Worm (Caenorhabditis elegans) whole organism, L4 larva: ENCODE measurements around the gene Y6D1A.2.

Source experiments
- F37D6.2 ChIP-seq: sonication (generic microtip); optimal IDR thresholded peaks from 2 replicates; lab custom pipeline; 2016; ENCODE audit warnings: mild to moderate bottlenecking, missing genetic modification characterization, missing compliant biosample characterization
- R02D3.7 ChIP-seq: fragments of 150-350 bp; sonication (generic microtip); optimal IDR thresholded peaks from 3 replicates; lab custom pipeline; 2014; ENCODE audit warnings: missing biosample characterization, missing genetic modification characterization
- T20F7.1 ChIP-seq: fragments of 200-800 bp; sonication (Bioruptor generic); optimal IDR thresholded peaks from 2 replicates; lab custom pipeline; 2018; ENCODE audit warnings: mild to moderate bottlenecking, missing genetic modification characterization, missing compliant biosample characterization
- Y75B8A.6 ChIP-seq: fragments of 200-800 bp; sonication (Bioruptor generic); IDR thresholded peaks from 2 replicates; pipeline ENCODE4 v1.3.6; 2022; ENCODE audit warnings: missing genetic modification reagents, missing genetic modification characterization, missing compliant biosample characterization
- ZK337.2 ChIP-seq: fragments of 200-800 bp; sonication (Bioruptor generic); IDR thresholded peaks from 2 replicates; pipeline ENCODE4 v1.3.6; 2022; ENCODE audit warnings: missing genetic modification reagents, missing genetic modification characterization, missing compliant biosample characterization
- aha-1 ChIP-seq: fragments of 150-350 bp; peaks from one replicate; lab custom pipeline; 2014; ENCODE audit warnings: missing biosample characterization, missing genetic modification characterization
- aly-2 ChIP-seq: sonication (generic microtip); optimal IDR thresholded peaks from 2 replicates; lab custom pipeline; 2018; ENCODE audit warnings: missing biosample characterization, missing genetic modification characterization
- attf-4 ChIP-seq: sonication (generic microtip); optimal IDR thresholded peaks from 3 replicates; lab custom pipeline; 2017; ENCODE audit warnings: missing biosample characterization, missing genetic modification characterization
- ceh-44 ChIP-seq: fragments of 200-800 bp; sonication (Bioruptor generic); IDR thresholded peaks from 2 replicates; pipeline ENCODE4 v1.3.6; 2022; ENCODE audit warnings: missing genetic modification reagents, missing genetic modification characterization, missing compliant biosample characterization
- ceh-62 ChIP-seq: sonication (generic microtip); optimal IDR thresholded peaks from 2 replicates; lab custom pipeline; 2017; ENCODE audit warnings: missing biosample characterization, missing genetic modification characterization
- ceh-82 ChIP-seq: sonication (generic microtip); optimal IDR thresholded peaks from 2 replicates; lab custom pipeline; 2017; ENCODE audit warnings: missing biosample characterization, missing genetic modification characterization
- daf-16 ChIP-seq, 3 experiments: sonication (generic microtip); optimal IDR thresholded peaks; 2 replicates each; lab custom pipeline; 2016 to 2017; ENCODE audit warnings: missing genetic modification characterization in 3 of 3, missing genetic modification reagents in 3 of 3, mild to moderate bottlenecking in 2 of 3, missing compliant biosample characterization in 2 of 3, missing biosample characterization in 1 of 3, moderate library complexity in 1 of 3
- daf-19 ChIP-seq: fragments of 200-800 bp; sonication (Bioruptor generic); conservative IDR thresholded peaks from 2 replicates; pipeline ENCODE4 v1.3.6; 2022; ENCODE audit warnings: missing genetic modification characterization, missing compliant biosample characterization
- dmd-6 ChIP-seq: fragments of 200-800 bp; sonication (Bioruptor generic); IDR thresholded peaks from 2 replicates; pipeline ENCODE4 v1.3.6; 2022; ENCODE audit warnings: missing genetic modification reagents, missing genetic modification characterization, missing compliant biosample characterization
- dmd-8 ChIP-seq: fragments of 200-800 bp; sonication (Bioruptor generic); IDR thresholded peaks from 2 replicates; pipeline ENCODE4 v1.3.6; 2022; ENCODE audit warnings: missing genetic modification characterization, missing compliant biosample characterization
- dpl-1 ChIP-seq: fragments of 150-350 bp; optimal IDR thresholded peaks from 2 replicates; lab custom pipeline; 2014; ENCODE audit warnings: missing biosample characterization, missing genetic modification reagents, missing genetic modification characterization
- duxl-1 ChIP-seq: sonication (generic microtip); optimal IDR thresholded peaks from 2 replicates; lab custom pipeline; 2016; ENCODE audit warnings: mild to moderate bottlenecking, missing genetic modification characterization, moderate library complexity, missing compliant biosample characterization; ENCODE audit not compliant: poor library complexity
- dve-1 ChIP-seq: sonication (generic microtip); optimal IDR thresholded peaks from 2 replicates; lab custom pipeline; 2017; ENCODE audit warnings: antibody characterized with exemption, mild to moderate bottlenecking, missing genetic modification characterization, missing compliant biosample characterization; ENCODE audit not compliant: insufficient read depth
- egl-27 ChIP-seq: sonication (generic microtip); optimal IDR thresholded peaks from 3 replicates; lab custom pipeline; 2017; ENCODE audit warnings: missing biosample characterization, missing genetic modification reagents, missing genetic modification characterization
- egl-43 ChIP-seq: fragments of 200-800 bp; sonication (Bioruptor generic); IDR thresholded peaks from 2 replicates; pipeline ENCODE4 v1.3.6; 2022; ENCODE audit warnings: missing genetic modification reagents, missing genetic modification characterization, missing compliant biosample characterization
- fkh-10 ChIP-seq: fragments of 150-350 bp; optimal IDR thresholded peaks from 2 replicates; lab custom pipeline; 2014; ENCODE audit warnings: missing biosample characterization, missing genetic modification reagents, missing genetic modification characterization
- hif-1 ChIP-seq, 2 experiments: sonication (generic microtip); optimal IDR thresholded peaks; 2 replicates each; lab custom pipeline; 2016 to 2017; ENCODE audit warnings: missing compliant biosample characterization in 2 of 2, missing genetic modification characterization in 2 of 2, missing genetic modification reagents in 2 of 2, missing genotype in 2 of 2, mild to moderate bottlenecking in 1 of 2
- hlh-11 ChIP-seq: fragments of 200-800 bp; sonication (Bioruptor generic); optimal IDR thresholded peaks from 2 replicates; lab custom pipeline; 2018; ENCODE audit warnings: mild to moderate bottlenecking, missing genetic modification characterization, missing compliant biosample characterization
- hlh-30 ChIP-seq: sonication (generic microtip); optimal IDR thresholded peaks from 2 replicates; lab custom pipeline; 2017; ENCODE audit warnings: antibody characterized with exemption, mild to moderate bottlenecking, missing genetic modification characterization, missing compliant biosample characterization; ENCODE audit not compliant: insufficient read depth
- lim-7 ChIP-seq: fragments of 200-800 bp; sonication (Bioruptor generic); IDR thresholded peaks from 2 replicates; pipeline ENCODE4 v1.3.6; 2022; ENCODE audit warnings: missing genetic modification characterization, missing compliant biosample characterization
- lin-13 ChIP-seq: fragments of 150-350 bp; optimal IDR thresholded peaks from 2 replicates; lab custom pipeline; 2014; ENCODE audit warnings: missing biosample characterization, missing genetic modification reagents, missing genetic modification characterization
- madf-5 ChIP-seq, 2 experiments: fragments of 200-800 bp; sonication (Bioruptor generic); IDR thresholded peaks; 2 replicates each; pipeline ENCODE4 v1.3.6; 2022; ENCODE audit warnings: missing compliant biosample characterization in 2 of 2, missing genetic modification characterization in 2 of 2
- mdt-29 ChIP-seq: fragments of 200-800 bp; sonication (Bioruptor generic); IDR thresholded peaks from 2 replicates; pipeline ENCODE4 v1.3.6; 2022; ENCODE audit warnings: missing genetic modification reagents, missing genetic modification characterization, missing compliant biosample characterization
- mep-1 ChIP-seq: fragments of 150-350 bp; sonication (generic microtip); optimal IDR thresholded peaks from 3 replicates; lab custom pipeline; 2014; ENCODE audit warnings: missing biosample characterization, missing genetic modification characterization
- nhr-11 ChIP-seq: fragments of 150-350 bp; optimal IDR thresholded peaks from 2 replicates; lab custom pipeline; 2014; ENCODE audit warnings: missing biosample characterization, missing genetic modification characterization
- nhr-25 ChIP-seq: sonication (generic microtip); optimal IDR thresholded peaks from 2 replicates; lab custom pipeline; 2017; ENCODE audit warnings: missing genetic modification characterization, mild to moderate bottlenecking, missing compliant biosample characterization, antibody characterized with exemption, moderate library complexity, borderline replicate concordance; ENCODE audit not compliant: insufficient read depth
- nhr-28 ChIP-seq: fragments of 150-350 bp; optimal IDR thresholded peaks from 2 replicates; lab custom pipeline; 2014; ENCODE audit warnings: missing biosample characterization, missing genetic modification characterization
- nhr-42 ChIP-seq: fragments of 200-800 bp; sonication (Bioruptor generic); IDR thresholded peaks from 2 replicates; pipeline ENCODE4 v1.3.6; 2022; ENCODE audit warnings: missing genetic modification characterization, missing compliant biosample characterization
- nhr-48 ChIP-seq: sonication (generic microtip); optimal IDR thresholded peaks from 2 replicates; lab custom pipeline; 2016; ENCODE audit warnings: mild to moderate bottlenecking, missing genetic modification characterization, missing compliant biosample characterization
- php-3 ChIP-seq: fragments of 200-800 bp; sonication (Bioruptor generic); IDR thresholded peaks from 2 replicates; pipeline ENCODE4 v1.3.6; 2022; ENCODE audit warnings: missing genetic modification reagents, missing genetic modification characterization, missing compliant biosample characterization
- pqm-1 ChIP-seq: sonication (generic microtip); optimal IDR thresholded peaks from 2 replicates; lab custom pipeline; 2017; ENCODE audit warnings: missing biosample characterization, missing genetic modification characterization
- rbr-2 ChIP-seq: sonication (generic microtip); optimal IDR thresholded peaks from 2 replicates; lab custom pipeline; 2016; ENCODE audit warnings: missing genotype, missing genetic modification characterization, missing compliant biosample characterization
- sdz-12 ChIP-seq: fragments of 200-800 bp; sonication (Bioruptor generic); optimal IDR thresholded peaks from 2 replicates; lab custom pipeline; 2018; ENCODE audit warnings: mild to moderate bottlenecking, missing genetic modification characterization, missing compliant biosample characterization
- skn-1 ChIP-seq: fragments of 150-350 bp; optimal IDR thresholded peaks from 2 replicates; lab custom pipeline; 2014; ENCODE audit warnings: missing biosample characterization, missing genetic modification characterization
- snpc-1.2 ChIP-seq: fragments of 200-800 bp; sonication (Bioruptor generic); IDR thresholded peaks from 2 replicates; pipeline ENCODE4 v1.3.6; 2022; ENCODE audit warnings: missing genetic modification reagents, missing genetic modification characterization, missing compliant biosample characterization
- snpc-4 ChIP-seq: fragments of 150-350 bp; optimal IDR thresholded peaks from 2 replicates; lab custom pipeline; 2014; ENCODE audit warnings: missing biosample characterization, missing genetic modification characterization
- spr-3 ChIP-seq: fragments of 200-800 bp; sonication (Bioruptor generic); optimal IDR thresholded peaks from 2 replicates; lab custom pipeline; 2018; ENCODE audit warnings: mild to moderate bottlenecking, missing genetic modification characterization, missing compliant biosample characterization
- unc-130 ChIP-seq: sonication (generic microtip); optimal IDR thresholded peaks from 2 replicates; lab custom pipeline; 2016; ENCODE audit warnings: missing genetic modification reagents, missing genetic modification characterization, missing compliant biosample characterization
- unc-39 ChIP-seq: sonication (generic microtip); optimal IDR thresholded peaks from 2 replicates; lab custom pipeline; 2017; ENCODE audit warnings: missing biosample characterization, missing genetic modification characterization
- unc-62 ChIP-seq, 3 experiments: fragments of 150-350 bp in 1 of 3; sonication (generic microtip); optimal IDR thresholded peaks in 2 of 3; peaks in 1 of 3; 1 replicate in 1 of 3; 2 replicates in 2 of 3; lab custom pipeline; 2014 to 2017; ENCODE audit warnings: missing biosample characterization in 3 of 3, missing genetic modification characterization in 3 of 3, missing genetic modification reagents in 3 of 3, missing genotype in 1 of 3
- zag-1 ChIP-seq: fragments of 150-350 bp; optimal IDR thresholded peaks from 2 replicates; lab custom pipeline; 2014; ENCODE audit warnings: missing biosample characterization, missing genetic modification characterization
- zip-11 ChIP-seq: fragments of 200-800 bp; sonication (Bioruptor generic); IDR thresholded peaks from 2 replicates; pipeline ENCODE4 v1.3.6; 2022; ENCODE audit warnings: missing genetic modification characterization, missing compliant biosample characterization
- zip-2 ChIP-seq: fragments of 150-350 bp; optimal IDR thresholded peaks from 2 replicates; lab custom pipeline; 2014; ENCODE audit warnings: missing biosample characterization, missing genetic modification characterization
- ztf-11 ChIP-seq: fragments of 150-350 bp; optimal IDR thresholded peaks from 2 replicates; lab custom pipeline; 2014; ENCODE audit warnings: missing biosample characterization, missing genetic modification characterization
- ztf-7 ChIP-seq: fragments of 150-350 bp; optimal IDR thresholded peaks from 2 replicates; lab custom pipeline; 2014; ENCODE audit warnings: missing biosample characterization, missing genetic modification characterization

Y6D1A.2 gene

DNA sequence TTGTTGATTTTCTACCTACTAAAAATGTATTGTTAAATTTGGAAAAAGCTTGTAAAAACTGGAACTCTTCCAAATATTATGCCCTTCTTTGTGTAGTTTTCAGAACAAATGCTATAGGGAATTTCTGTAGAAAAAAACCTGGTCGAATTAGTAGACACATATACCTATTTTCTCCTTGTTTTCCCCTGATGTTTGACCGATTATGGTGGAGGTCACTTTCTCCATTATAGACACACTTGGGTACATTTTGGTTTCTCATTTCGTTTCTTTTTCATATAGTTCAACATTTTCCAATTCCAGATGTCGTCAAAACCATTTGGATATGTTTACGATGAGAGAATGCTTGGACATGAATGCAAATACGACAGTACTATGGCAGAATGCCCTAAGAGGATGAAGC is 21.0 kb downstream of the Y6D1A.2 start, which contains the start of gene hda-5:
Gene hda-5 (plus strand): TSS at position 301 of the 400 bp plus-strand sequence.
- TF ChIP-seq unc-62 (GFP tag; optimal IDR thresholded peaks at IDR 0.05 in 1 of 2; lab: Kevin White, UChicago) (peak in 1 of 2 experiments; percentile 11), unc-62 (tag; optimal IDR thresholded peaks at IDR 0.05; lab: Kevin White, UChicago) (no peak), ceh-62 (tag; lab: Kevin White, UChicago) (no peak)

DNA sequence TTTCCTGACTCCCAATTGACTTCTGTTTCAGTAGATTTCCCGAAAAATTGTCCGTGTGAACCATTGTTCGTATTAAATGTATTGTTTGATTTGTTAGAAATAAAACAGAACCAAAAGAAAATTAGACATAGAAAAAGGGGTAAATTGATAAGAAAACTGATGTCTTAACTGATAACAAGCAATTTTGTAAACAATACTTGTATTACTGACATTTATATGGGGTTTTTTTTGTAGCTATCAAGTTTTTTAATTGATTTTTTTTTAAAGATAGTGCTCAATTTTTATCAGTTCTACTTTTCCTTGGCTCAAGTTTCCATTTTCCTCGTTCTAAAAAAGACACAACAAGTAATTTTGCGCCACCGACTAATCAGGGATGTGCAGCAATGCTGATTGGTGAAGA is 22.5 kb downstream of the Y6D1A.2 start:
- TF ChIP-seq ztf-11 (tag; lab: Kevin White, UChicago) (no peak), R02D3.7 (tag; lab: Kevin White, UChicago) (no peak), Y75B8A.6 (no peak), nhr-11 (tag; lab: Kevin White, UChicago) (no peak), php-3 (GFP tag; lab: Robert Waterston, UW) (peak; percentile 76), dve-1 (tag; lab: Kevin White, UChicago) (peak; percentile 68), hlh-30 (tag; lab: Kevin White, UChicago) (no peak), nhr-48 (no peak), aly-2 (tag; lab: Kevin White, UChicago) (no peak), spr-3 (GFP tag; lab: Kevin White, UChicago) (no peak), egl-27 (tag; lab: Kevin White, UChicago) (no peak), dmd-8 (GFP tag; lab: Robert Waterston, UW) (no peak), ceh-44 (GFP tag; lab: Robert Waterston, UW) (no peak), hlh-11 (tag; lab: Kevin White, UChicago) (peak; percentile 52), skn-1 (tag; lab: Kevin White, UChicago) (no peak), F37D6.2 (tag; lab: Kevin White, UChicago) (no peak), ceh-82 (tag; lab: Kevin White, UChicago) (no peak), lin-13 (GFP tag; lab: Kevin White, UChicago) (no peak), snpc-1.2 (GFP tag; lab: Robert Waterston, UW) (no peak), daf-19 (GFP tag; lab: Robert Waterston, UW) (no peak), duxl-1 (no peak), attf-4 (no peak), nhr-42 (no peak), nhr-25 (tag; lab: Kevin White, UChicago) (no peak), nhr-28 (tag; lab: Kevin White, UChicago) (peak; percentile 76), unc-39 (tag; lab: Kevin White, UChicago) (no peak), lim-7 (GFP tag; lab: Robert Waterston, UW) (no peak), unc-130 (GFP tag; lab: Kevin White, UChicago) (no peak), pqm-1 (tag; lab: Kevin White, UChicago) (peak; percentile 54), mep-1 (no peak), mdt-29 (GFP tag; lab: Robert Waterston, UW) (no peak), madf-5 (GFP tag; IDR thresholded peaks at IDR 0.05; lab: Robert Waterston, UW) (no peak), ceh-62 (tag; lab: Kevin White, UChicago) (no peak), T20F7.1 (no peak), snpc-4 (tag; lab: Kevin White, UChicago) (no peak), ZK337.2 (GFP tag; lab: Robert Waterston, UW) (no peak), zip-2 (no peak), zag-1 (no peak), zip-11 (GFP tag; lab: Robert Waterston, UW) (no peak), aha-1 (tag; lab: Kevin White, UChicago) (no peak), egl-43 (GFP tag; lab: Robert Waterston, UW) (no peak), rbr-2 (tag; lab: Kevin White, UChicago) (no peak), ztf-7 (tag; lab: Kevin White, UChicago) (no peak), fkh-10 (GFP tag; lab: Kevin White, UChicago) (no peak), hif-1 (tag; optimal IDR thresholded peaks at IDR 0.05; lab: Kevin White, UChicago) (no peak), sdz-12 (GFP tag; lab: Kevin White, UChicago) (no peak), dmd-6 (GFP tag; lab: Robert Waterston, UW) (peak; percentile 29), daf-16 (GFP tag; optimal IDR thresholded peaks at IDR 0.05; lab: Kevin White, UChicago) (peak in 1 of 2 experiments; percentile 16), daf-16 (tag; optimal IDR thresholded peaks at IDR 0.05; lab: Kevin White, UChicago) (peak; percentile 82), dpl-1 (GFP tag; lab: Kevin White, UChicago) (no peak)
